Worm (Caenorhabditis elegans) whole organism, young adult: ENCODE data around the gene F55A11.6.

Experiments
- F22D6.2 ChIP-seq: sonication (generic microtip); optimal IDR thresholded peaks from 2 replicates; lab custom pipeline; 2016; ENCODE audit warnings: mild to moderate bottlenecking, missing genetic modification characterization, missing compliant biosample characterization
- Y67H2A.10 ChIP-seq: fragments of 200-800 bp; sonication (Bioruptor generic); conservative IDR thresholded peaks from 2 replicates; pipeline ENCODE4 v1.3.6; 2022; ENCODE audit warnings: missing genetic modification reagents, missing genetic modification characterization, missing compliant biosample characterization
- ama-1 ChIP-seq, 3 experiments: fragments of 150-350 bp in 1 of 3; sonication (generic microtip) in 2 of 3; optimal IDR thresholded peaks; 2 replicates each; lab custom pipeline; 2014 to 2018; ENCODE audit warnings: missing biosample characterization in 2 of 3, missing genetic modification characterization in 2 of 3, missing genetic modification reagents in 2 of 3
- hsf-1 ChIP-seq: fragments of 200-800 bp; sonication (Bioruptor generic); IDR thresholded peaks from 2 replicates; pipeline ENCODE4 v1.3.6; 2022; ENCODE audit warnings: missing genetic modification reagents, missing genetic modification characterization, missing compliant biosample characterization
- let-526 ChIP-seq: fragments of 200-800 bp; sonication (Bioruptor generic); IDR thresholded peaks from 2 replicates; pipeline ENCODE4 v1.3.6; 2022; ENCODE audit warnings: missing genetic modification reagents, missing genetic modification characterization, missing compliant biosample characterization
- pha-4 ChIP-seq: fragments of 150-350 bp; sonication (generic microtip); optimal IDR thresholded peaks from 2 replicates; lab custom pipeline; 2014; ENCODE audit warnings: missing biosample characterization, missing genetic modification reagents, missing genetic modification characterization

DNA sequence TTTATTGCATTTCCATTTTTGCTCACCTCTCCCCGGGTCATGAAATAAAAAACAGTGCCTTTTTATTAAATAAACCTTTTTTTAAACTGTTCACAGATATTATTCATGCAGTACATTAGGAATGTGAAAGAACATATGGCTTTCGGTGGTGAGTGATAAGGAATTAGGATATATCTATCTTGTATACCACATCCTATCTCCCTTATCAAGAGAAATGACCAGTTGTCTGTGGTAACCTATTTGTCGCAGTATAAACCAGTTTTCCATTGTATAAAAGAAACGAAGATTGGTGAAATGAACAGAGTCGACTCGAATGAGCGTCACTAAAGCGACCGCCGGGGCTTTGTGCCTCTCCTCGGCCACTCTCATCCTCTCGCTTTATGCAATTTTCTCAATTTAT lies 52.6 kb downstream of the F55A11.6 start, which contains the start of gene col-158:
- no peak for TF ChIP-seq F22D6.2
- no peak for TF ChIP-seq let-526 (GFP tag; lab: Robert Waterston, UW)
- TF ChIP-seq ama-1 (optimal IDR thresholded peaks at IDR 0.05; lab: Kevin White, UChicago) = no peak
- no peak for TF ChIP-seq ama-1 (GFP tag; optimal IDR thresholded peaks at IDR 0.05; lab: Kevin White, UChicago)
- TF ChIP-seq pha-4 (tag; lab: Kevin White, UChicago) = no peak
- TF ChIP-seq hsf-1 = no peak
- no peak for TF ChIP-seq Y67H2A.10 (GFP tag; lab: Robert Waterston, UW)
